Fruit fly (Drosophila melanogaster) Kc167 (cell line): ENCODE data around the gene CG8191.

ENCODE experiments used
- Myc ChIP-seq: fragments of >200 bp; optimal IDR thresholded peaks from 2 replicates; lab custom pipeline; 2017; ENCODE audit warnings: missing external identifiers
- Sin3A ChIP-seq: fragments of >200 bp; optimal IDR thresholded peaks from 2 replicates; lab custom pipeline; 2018; ENCODE audit warnings: missing external identifiers
- h ChIP-seq: fragments of >200 bp; optimal IDR thresholded peaks from 3 replicates; lab custom pipeline; 2018; ENCODE audit warnings: missing external identifiers
- insv ChIP-seq: fragments of >200 bp; optimal IDR thresholded peaks from 3 replicates; lab custom pipeline; 2018; ENCODE audit warnings: missing external identifiers
- psq ChIP-seq: fragments of >200 bp; optimal IDR thresholded peaks from 2 replicates; lab custom pipeline; 2017; ENCODE audit warnings: missing external identifiers
- ttk ChIP-seq: sonication (Bioruptor generic); optimal IDR thresholded peaks from 2 replicates; lab custom pipeline; 2017; ENCODE audit warnings: missing external identifiers

Gene CG8191

DNA sequence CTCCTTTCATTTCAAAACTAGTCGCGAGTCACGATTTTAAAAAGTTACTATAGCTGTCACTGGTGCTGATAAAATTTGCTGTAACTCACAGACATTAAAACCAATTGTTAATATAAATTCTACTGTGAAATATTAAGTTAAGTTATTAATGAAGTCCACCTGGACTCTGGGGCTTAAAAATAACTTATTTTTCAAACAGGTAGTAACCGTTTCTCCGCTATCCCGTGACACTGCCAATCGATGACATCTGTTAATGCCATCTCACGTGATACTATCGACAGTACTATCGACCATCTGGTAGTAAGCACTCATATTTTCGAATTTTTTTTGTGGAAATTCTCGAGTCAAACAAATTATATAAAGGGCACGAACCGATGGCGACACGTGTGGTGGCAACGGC, 2.0 kb downstream of the CG8191 start, which contains the start of the genes CG12379 and MagR:
CG12379 (minus strand) TSS at position 2 of the 400 bp plus-strand sequence.
MagR (plus strand) TSS at position 276 of the 400 bp plus-strand sequence.
- TF ChIP-seq insv (lab: Kevin White, UChicago), result no peak
- no peak for TF ChIP-seq psq
- TF ChIP-seq Myc (lab: Kevin White, UChicago), result no peak
- TF ChIP-seq ttk (lab: Kevin White, UChicago), result no peak
- no peak for TF ChIP-seq Sin3A (lab: Kevin White, UChicago)
- TF ChIP-seq h, result no peak

DNA sequence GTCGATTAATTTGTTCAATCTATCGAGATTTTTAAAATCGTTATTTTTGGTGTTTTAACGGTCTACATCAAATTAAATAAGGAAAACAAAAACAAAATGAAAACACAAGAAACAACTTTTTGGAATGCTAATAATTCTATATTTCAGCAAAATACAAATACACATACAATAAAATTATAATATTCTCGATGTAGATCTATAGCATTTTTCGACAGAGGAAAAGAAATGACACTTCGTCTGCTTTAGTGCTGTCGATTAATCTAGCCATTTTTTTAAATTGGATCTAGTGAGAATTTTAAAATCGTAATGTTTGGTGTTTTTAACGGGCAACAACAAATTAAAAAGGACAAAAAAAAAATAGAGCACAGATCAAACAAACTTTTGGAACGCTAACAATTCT, 5.1 kb downstream of the CG8191 start, which contains the start of gene Arp6:
Arp6 (minus strand) TSS at position 11 of the 400 bp plus-strand sequence.
- TF ChIP-seq ttk (lab: Kevin White, UChicago) (no peak), Myc (lab: Kevin White, UChicago) (no peak), insv (lab: Kevin White, UChicago) (no peak), psq (no peak), h (no peak), Sin3A (lab: Kevin White, UChicago) (no peak)

DNA sequence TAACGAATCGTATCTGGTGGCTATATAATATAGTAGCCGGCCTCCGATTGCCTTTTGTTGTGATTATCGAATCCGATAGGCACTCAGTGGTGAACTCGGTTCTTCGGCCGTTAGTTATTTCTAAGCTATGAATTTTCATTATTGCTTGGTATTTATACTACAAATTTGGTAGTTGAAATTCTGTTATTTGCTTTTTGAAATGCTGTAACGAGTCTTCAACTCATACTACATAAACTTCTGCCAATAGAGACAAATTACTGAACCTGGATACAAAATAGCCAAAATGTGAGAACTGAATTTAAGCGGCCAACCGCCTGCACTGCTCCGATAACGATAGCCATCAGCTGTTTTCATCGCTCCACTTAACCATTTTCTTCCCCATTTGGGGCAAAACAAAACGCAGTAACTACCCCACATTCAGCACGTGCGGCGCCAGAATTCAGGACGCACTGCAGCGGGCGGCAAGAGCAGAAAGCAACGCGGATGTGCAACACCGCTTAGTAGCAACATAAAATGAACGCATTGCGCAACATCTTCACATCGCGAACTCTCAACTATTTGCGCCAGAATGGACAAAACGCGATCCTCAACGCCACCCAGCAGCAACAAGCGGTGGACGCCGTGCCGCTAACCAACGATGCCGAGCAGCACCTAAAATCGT, 7.0 kb downstream of the CG8191 start, which contains the start of the genes CG11679 and CG8206:
CG11679 (minus strand) TSS at position 65 of the 661 bp plus-strand sequence.
CG8206 (plus strand) TSS at position 341 of the 661 bp plus-strand sequence.
- TF ChIP-seq psq, result no peak
- no peak for TF ChIP-seq h
- TF ChIP-seq ttk (lab: Kevin White, UChicago), result no peak
- TF ChIP-seq Sin3A (lab: Kevin White, UChicago), result no peak
- no peak for TF ChIP-seq Myc (lab: Kevin White, UChicago)
- no peak for TF ChIP-seq insv (lab: Kevin White, UChicago)

DNA sequence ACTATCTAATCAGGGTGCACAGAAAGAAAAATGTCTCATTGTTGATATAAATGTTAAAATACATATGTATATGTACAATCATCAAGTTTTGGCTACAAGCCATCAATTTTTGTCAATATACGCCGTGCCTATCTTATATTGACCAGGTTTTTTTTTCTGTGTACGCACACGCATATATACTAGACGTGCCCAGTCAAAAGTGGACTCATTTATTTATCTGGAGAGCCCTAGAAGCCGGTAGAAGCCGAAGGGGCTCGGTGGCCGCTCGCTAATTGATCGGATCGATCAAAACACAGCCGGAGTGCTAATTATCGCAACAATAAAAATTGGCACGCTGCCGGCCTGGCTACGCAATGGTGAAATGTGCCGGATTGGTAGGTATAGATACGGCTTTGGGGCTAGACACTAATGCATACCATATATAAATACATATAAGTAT, 8.3 kb downstream of the CG8191 start:
- no peak for TF ChIP-seq Myc (lab: Kevin White, UChicago)
- no peak for TF ChIP-seq psq
- TF ChIP-seq insv (lab: Kevin White, UChicago), result no peak
- TF ChIP-seq h, result no peak
- TF ChIP-seq Sin3A (lab: Kevin White, UChicago), result no peak
- no peak for TF ChIP-seq ttk (lab: Kevin White, UChicago)

DNA sequence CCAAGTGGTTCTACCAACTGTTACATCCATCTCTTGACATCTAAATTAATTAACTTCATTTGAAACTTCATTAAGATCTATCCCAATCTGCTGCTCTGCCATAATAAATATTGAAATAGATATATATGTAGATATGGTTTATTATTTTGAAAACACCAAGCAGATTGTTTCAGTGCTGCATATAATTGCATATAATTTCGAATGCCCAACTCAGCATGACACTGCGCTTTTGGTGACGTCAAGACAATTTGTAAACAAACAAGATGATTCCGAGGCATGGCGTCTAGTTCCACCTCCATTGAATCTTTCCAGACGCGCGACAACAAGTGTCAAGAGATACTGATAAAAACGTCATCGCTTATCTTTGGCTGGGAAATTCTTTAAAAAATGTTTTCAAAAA, 8.9 kb downstream of the CG8191 start:
- TF ChIP-seq Myc (lab: Kevin White, UChicago), result no peak
- TF ChIP-seq Sin3A (lab: Kevin White, UChicago), result no peak
- TF ChIP-seq insv (lab: Kevin White, UChicago), result no peak
- TF ChIP-seq ttk (lab: Kevin White, UChicago), result no peak
- TF ChIP-seq h, result no peak
- no peak for TF ChIP-seq psq

DNA sequence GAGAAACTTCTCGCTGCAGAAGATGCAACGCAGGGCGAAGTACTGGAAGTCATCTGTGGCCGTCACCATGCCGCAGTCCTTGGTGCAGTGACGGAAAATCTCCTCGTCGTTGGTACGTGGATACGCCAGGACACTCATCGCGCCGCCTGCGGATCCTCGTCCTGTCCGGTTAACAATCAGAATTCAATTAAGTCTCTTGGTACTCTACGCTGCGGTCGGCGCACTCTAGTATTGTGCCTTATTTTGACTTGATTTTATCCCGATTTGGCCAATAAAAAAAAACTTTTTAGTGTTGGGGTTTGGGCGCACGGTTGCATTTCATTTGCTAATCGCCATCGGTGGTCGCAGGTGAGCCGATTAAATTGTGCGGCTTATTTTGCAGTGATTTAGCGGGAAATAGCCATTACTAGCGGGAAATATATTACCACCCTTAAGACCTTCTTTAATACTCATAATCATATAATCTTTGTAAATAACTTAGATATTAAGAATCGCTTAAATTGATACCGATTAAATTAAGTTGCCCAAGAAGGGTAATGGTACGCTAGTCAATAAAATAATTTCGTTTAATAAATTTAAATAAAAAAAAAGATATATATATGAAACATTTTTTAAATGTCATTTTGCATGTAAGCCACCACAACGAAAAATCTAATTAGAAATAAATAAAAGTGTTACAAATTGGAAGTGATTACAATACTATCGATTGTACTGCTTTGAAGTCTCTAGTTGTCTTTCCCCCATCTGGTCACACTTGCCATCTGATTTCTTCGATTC, 14.1 kb downstream of the CG8191 start, which contains the start of the genes CG8944 and CCT6:
CG8944 (minus strand) TSS at position 327 of the 777 bp plus-strand sequence.
CCT6 (plus strand) TSS at position 744 of the 777 bp plus-strand sequence.
- TF ChIP-seq h, result no peak
- no peak for TF ChIP-seq insv (lab: Kevin White, UChicago)
- no peak for TF ChIP-seq Myc (lab: Kevin White, UChicago)
- no peak for TF ChIP-seq ttk (lab: Kevin White, UChicago)
- TF ChIP-seq psq, result no peak
- no peak for TF ChIP-seq Sin3A (lab: Kevin White, UChicago)

DNA sequence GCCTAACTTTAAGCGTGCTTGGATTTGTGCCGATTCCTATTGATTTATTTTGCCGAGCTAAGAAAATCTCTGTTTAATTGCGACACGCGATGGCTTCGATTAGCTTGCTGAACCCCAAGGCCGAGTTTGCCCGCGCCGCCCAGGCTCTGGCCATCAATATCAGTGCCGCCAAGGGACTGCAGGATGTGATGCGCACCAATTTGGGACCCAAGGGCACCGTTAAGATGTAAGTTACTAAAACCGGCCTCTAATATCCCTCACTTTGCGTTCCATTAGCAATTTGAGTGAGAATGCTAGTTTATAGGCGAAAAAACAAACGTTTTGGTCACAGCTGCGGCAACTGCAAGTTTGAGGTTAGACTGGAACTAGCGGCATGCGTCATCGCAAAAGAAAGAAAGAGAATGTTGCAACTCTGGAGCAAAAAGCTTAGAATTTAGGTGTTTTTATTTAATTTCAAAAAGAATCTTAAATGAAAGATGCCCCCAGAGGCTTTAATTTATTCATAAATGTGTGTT, 14.8 kb downstream of the CG8191 start:
- TF ChIP-seq ttk (lab: Kevin White, UChicago), result no peak
- TF ChIP-seq insv (lab: Kevin White, UChicago), result no peak
- no peak for TF ChIP-seq Myc (lab: Kevin White, UChicago)
- TF ChIP-seq h, result no peak
- TF ChIP-seq Sin3A (lab: Kevin White, UChicago), result no peak
- no peak for TF ChIP-seq psq

DNA sequence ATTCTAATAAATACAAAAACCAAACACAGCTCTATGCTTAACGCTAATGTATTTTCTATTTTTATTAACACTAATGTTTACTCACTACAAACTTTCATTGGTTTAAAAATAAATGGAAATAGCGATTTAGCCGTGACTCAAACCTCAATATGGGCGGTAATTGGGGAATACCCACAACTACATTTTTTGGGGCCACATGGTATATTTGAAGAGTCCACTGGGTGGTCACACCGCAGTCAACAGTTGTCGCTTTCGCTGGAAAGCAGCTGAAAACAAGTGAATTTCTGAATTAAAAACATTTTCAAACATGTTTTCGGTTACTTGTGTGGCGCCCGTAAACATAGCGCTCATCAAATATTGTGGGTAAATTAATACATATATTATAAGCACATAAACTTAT, 17.0 kb downstream of the CG8191 start, which contains the start of gene Mvd:
Mvd (plus strand) TSS at position 222 of the 400 bp plus-strand sequence.
- no peak for TF ChIP-seq Myc (lab: Kevin White, UChicago)
- TF ChIP-seq Sin3A (lab: Kevin White, UChicago), result no peak

DNA sequence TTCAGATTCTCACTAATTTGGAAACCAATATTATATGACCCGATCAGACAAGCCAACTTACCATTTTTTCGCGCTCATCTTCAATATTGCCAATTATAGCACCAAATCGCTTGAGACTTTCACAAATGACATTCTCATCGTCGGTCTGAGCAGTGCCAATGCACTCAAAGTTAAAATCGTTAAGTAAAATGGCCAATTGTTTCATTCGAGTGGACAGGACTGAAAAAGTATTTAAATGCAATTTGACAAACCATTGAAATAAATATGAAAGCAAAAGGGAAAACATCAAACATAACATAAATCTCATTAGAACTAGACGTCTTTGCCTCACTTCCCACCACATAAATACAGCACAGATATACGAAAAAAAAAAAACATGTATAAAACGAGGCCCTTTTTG, 24.0 kb downstream of the CG8191 start, which contains the start of gene CG8260:
CG8260 (plus strand) TSS at position 301 of the 400 bp plus-strand sequence.
- no peak for TF ChIP-seq h
- TF ChIP-seq psq, result no peak
- TF ChIP-seq ttk (lab: Kevin White, UChicago), result no peak
- no peak for TF ChIP-seq insv (lab: Kevin White, UChicago)
- no peak for TF ChIP-seq Sin3A (lab: Kevin White, UChicago)
- no peak for TF ChIP-seq Myc (lab: Kevin White, UChicago)

DNA sequence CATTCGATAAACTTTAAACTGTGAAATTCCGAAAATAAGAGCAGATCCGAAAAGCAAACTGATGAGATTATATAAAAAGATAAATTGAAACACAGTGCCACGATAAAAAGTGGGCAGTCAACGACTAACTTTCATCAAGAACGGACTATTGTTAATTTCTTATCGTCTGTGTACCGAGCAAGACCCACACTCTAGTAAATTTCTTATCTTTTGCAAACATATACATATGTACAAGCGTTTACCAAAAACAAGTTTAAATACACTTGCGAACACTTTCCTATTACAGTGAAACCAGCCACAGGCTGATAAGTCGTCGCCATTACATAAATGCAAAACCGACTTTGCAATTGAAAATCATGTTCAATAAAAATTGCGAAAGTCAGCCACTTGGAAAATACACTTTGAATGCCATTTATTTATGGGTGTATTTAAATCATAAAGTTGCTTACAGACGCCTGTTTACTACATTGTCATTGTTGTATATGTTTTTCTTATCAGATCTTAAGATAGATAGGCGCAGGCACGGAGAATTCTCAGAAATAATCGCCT, 26.8 kb downstream of the CG8191 start:
- TF ChIP-seq Myc (lab: Kevin White, UChicago), result no peak
- no peak for TF ChIP-seq h
- no peak for TF ChIP-seq psq
- TF ChIP-seq ttk (lab: Kevin White, UChicago), result no peak
- TF ChIP-seq Sin3A (lab: Kevin White, UChicago), result no peak
- TF ChIP-seq insv (lab: Kevin White, UChicago), result no peak

DNA sequence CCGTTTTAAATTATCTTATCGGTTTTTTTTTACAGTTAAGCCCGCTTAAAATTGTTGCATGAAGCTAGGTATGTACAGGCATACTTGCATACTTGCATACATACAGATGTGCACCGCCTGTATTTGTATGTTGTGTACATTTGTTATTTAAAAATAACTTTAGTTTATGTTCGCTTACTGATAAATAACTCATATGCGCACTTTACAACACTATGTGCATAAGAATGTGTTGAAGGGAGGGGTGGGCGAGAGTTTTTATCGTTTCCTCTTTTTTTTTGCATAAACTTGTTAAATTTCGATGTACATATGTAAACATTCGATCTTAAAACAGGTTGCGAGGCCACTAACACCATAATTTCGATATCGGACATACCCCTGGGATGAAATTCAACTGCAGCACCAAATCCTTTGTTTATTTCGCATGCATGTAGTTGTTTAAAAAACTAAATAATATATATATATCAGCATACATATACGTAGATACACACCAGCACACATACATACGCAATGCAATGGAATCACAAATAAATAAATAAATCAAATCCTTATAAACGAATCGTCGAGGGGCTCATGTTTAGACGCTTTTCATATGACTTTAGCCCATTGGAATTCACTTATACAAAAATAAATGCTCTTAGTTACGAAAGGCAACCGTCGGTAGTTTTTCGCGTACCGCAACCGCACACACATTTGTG, 27.9 kb downstream of the CG8191 start:
- TF ChIP-seq h, result no peak
- TF ChIP-seq ttk (lab: Kevin White, UChicago), result no peak
- TF ChIP-seq Sin3A (lab: Kevin White, UChicago), result no peak
